Worm (Caenorhabditis elegans) whole organism, L4 larva: Measurements from ENCODE around the gene srh-171.

ENCODE experiments used
- F10B5.3 ChIP-seq: sonication (generic microtip); optimal IDR thresholded peaks from 2 replicates; lab custom pipeline; 2016; ENCODE audit warnings: mild to moderate bottlenecking, missing genetic modification characterization, missing compliant biosample characterization
- lsy-2 ChIP-seq, 2 experiments: fragments of 150-350 bp in 1 of 2; sonication (generic microtip) in 1 of 2; optimal IDR thresholded peaks; 2 replicates each; lab custom pipeline; 2014 to 2017; ENCODE audit warnings: missing biosample characterization in 2 of 2, missing genetic modification characterization in 2 of 2
- skn-1 ChIP-seq: fragments of 150-350 bp; optimal IDR thresholded peaks from 2 replicates; lab custom pipeline; 2014; ENCODE audit warnings: missing biosample characterization, missing genetic modification characterization
- spr-3 ChIP-seq: fragments of 200-800 bp; sonication (Bioruptor generic); optimal IDR thresholded peaks from 2 replicates; lab custom pipeline; 2018; ENCODE audit warnings: mild to moderate bottlenecking, missing genetic modification characterization, missing compliant biosample characterization
- unc-62 ChIP-seq, 3 experiments: fragments of 150-350 bp in 1 of 3; sonication (generic microtip); optimal IDR thresholded peaks in 2 of 3; peaks in 1 of 3; 1 replicate in 1 of 3; 2 replicates in 2 of 3; lab custom pipeline; 2014 to 2017; ENCODE audit warnings: missing biosample characterization in 3 of 3, missing genetic modification characterization in 3 of 3, missing genetic modification reagents in 3 of 3, missing genotype in 1 of 3
- zag-1 ChIP-seq: fragments of 150-350 bp; optimal IDR thresholded peaks from 2 replicates; lab custom pipeline; 2014; ENCODE audit warnings: missing biosample characterization, missing genetic modification characterization
- ztf-7 ChIP-seq: fragments of 150-350 bp; optimal IDR thresholded peaks from 2 replicates; lab custom pipeline; 2014; ENCODE audit warnings: missing biosample characterization, missing genetic modification characterization

DNA sequence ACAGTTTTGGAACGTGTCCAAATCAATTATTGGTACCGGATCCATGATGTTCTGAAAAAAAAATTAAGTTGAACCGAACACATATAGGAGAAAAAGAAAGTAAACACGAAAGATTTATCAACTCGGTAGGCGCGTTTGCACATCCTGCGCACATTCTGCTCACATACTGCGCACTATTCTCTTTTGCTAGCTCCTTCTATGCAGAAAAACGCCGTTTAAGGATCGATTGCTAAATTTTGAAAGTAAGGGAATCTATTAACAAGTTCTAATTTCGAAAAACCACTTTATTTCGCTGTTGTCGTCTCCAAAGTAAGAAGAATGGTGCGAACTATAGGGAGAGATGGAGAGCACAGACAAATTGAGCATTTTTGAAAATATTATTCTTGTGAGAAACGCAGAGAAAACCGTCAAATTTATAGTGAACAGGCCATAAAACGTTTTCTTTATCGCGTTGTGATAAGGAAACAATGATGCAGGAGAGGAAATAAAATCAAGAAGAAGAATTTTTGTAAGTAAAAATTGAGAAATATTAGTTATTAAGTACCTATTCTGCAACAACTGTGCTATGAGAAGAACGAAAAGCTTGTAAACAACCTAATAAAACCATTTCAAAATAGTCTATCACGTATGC, 16.4 kb downstream of the srh-171 start, which contains the start of gene Y60A3A.24:
- TF ChIP-seq lsy-2 (tag; optimal IDR thresholded peaks at IDR 0.05; lab: Kevin White, UChicago) (no peak), zag-1 (tag; lab: Kevin White, UChicago) (no peak), ztf-7 (tag; lab: Kevin White, UChicago) (no peak), F10B5.3 (tag; lab: Kevin White, UChicago) (no peak), unc-62 (GFP tag; optimal IDR thresholded peaks at IDR 0.05 in 1 of 2; lab: Kevin White, UChicago) (no peak), unc-62 (tag; optimal IDR thresholded peaks at IDR 0.05; lab: Kevin White, UChicago) (no peak), skn-1 (tag; lab: Kevin White, UChicago) (no peak), spr-3 (GFP tag; lab: Kevin White, UChicago) (no peak)
